Fruit fly (Drosophila melanogaster): ENCODE results near the gene Tengl2.

dm6 chr2L:2209002-2209401, 30.2 kb downstream of the Tengl2 start, which contains the start of gene CG33124:
- no peak for TF ChIP-seq pdm3 (GFP tag; optimal IDR thresholded peaks at IDR 0.05)
- TF ChIP-seq fkh (GFP tag; optimal IDR thresholded peaks at IDR 0.05), result no peak
- TF ChIP-seq dac (GFP tag; optimal IDR thresholded peaks at IDR 0.05), result no peak

All from whole organism, prepupa.